Worm (Caenorhabditis elegans) whole organism, late embryonic: ENCODE measurements around the gene K10D2.5.

Experiments used
- C08G9.2 ChIP-seq: sonication (generic microtip); optimal IDR thresholded peaks from 2 replicates; lab custom pipeline; 2016; ENCODE audit warnings: mild to moderate bottlenecking, missing genetic modification characterization, moderate library complexity, missing compliant biosample characterization
- C38D4.7 ChIP-seq: fragments of 200-800 bp; sonication (Bioruptor generic); optimal IDR thresholded peaks from 2 replicates; lab custom pipeline; 2018; ENCODE audit warnings: mild to moderate bottlenecking, missing genetic modification characterization, moderate library complexity, missing compliant biosample characterization
- K09A11.1 ChIP-seq: sonication (generic microtip); optimal IDR thresholded peaks from 2 replicates; lab custom pipeline; 2017; ENCODE audit warnings: antibody characterized with exemption, mild to moderate bottlenecking, missing genetic modification characterization, missing compliant biosample characterization; ENCODE audit not compliant: insufficient read depth
- ama-1 ChIP-seq: fragments of 150-350 bp; optimal IDR thresholded peaks from 2 replicates; lab custom pipeline; 2014
- ceh-22 ChIP-seq: sonication (generic microtip); optimal IDR thresholded peaks from 2 replicates; lab custom pipeline; 2017; ENCODE audit warnings: missing biosample characterization, missing genetic modification characterization
- ceh-24 ChIP-seq: sonication (generic microtip); optimal IDR thresholded peaks from 2 replicates; lab custom pipeline; 2016; ENCODE audit warnings: mild to moderate bottlenecking, missing genetic modification characterization, missing compliant biosample characterization
- ceh-31 ChIP-seq: sonication (generic microtip); optimal IDR thresholded peaks from 2 replicates; lab custom pipeline; 2016; ENCODE audit warnings: missing genetic modification characterization, missing compliant biosample characterization
- ceh-34 ChIP-seq: sonication (generic microtip); optimal IDR thresholded peaks from 2 replicates; lab custom pipeline; 2016; ENCODE audit warnings: mild to moderate bottlenecking, missing genetic modification characterization, missing compliant biosample characterization
- ceh-45 ChIP-seq: fragments of 200-800 bp; sonication (Bioruptor generic); IDR thresholded peaks from 2 replicates; pipeline ENCODE4 v1.3.6; 2022; ENCODE audit warnings: missing genetic modification reagents, missing genetic modification characterization, missing compliant biosample characterization
- ceh-6 ChIP-seq: fragments of 200-800 bp; sonication (Bioruptor generic); optimal IDR thresholded peaks from 2 replicates; lab custom pipeline; 2018; ENCODE audit warnings: mild to moderate bottlenecking, missing genetic modification characterization, missing compliant biosample characterization
- che-1 ChIP-seq: sonication (generic microtip); optimal IDR thresholded peaks from 2 replicates; lab custom pipeline; 2016; ENCODE audit warnings: mild to moderate bottlenecking, missing genetic modification characterization, missing compliant biosample characterization
- elt-2 ChIP-seq: sonication (generic microtip); optimal IDR thresholded peaks from 2 replicates; lab custom pipeline; 2016; ENCODE audit warnings: missing genetic modification reagents, missing genetic modification characterization, missing compliant biosample characterization
- elt-4 ChIP-seq: sonication (generic microtip); optimal IDR thresholded peaks from 2 replicates; lab custom pipeline; 2016; ENCODE audit warnings: missing genetic modification characterization, missing compliant biosample characterization
- fkh-6 ChIP-seq: sonication (generic microtip); optimal IDR thresholded peaks from 2 replicates; lab custom pipeline; 2016; ENCODE audit warnings: missing genetic modification characterization, missing compliant biosample characterization
- gmeb-2 ChIP-seq: sonication (generic microtip); optimal IDR thresholded peaks from 2 replicates; lab custom pipeline; 2016; ENCODE audit warnings: missing genetic modification characterization, inconsistent platforms, missing compliant biosample characterization
- hlh-13 ChIP-seq: fragments of 200-800 bp; sonication (Bioruptor generic); optimal IDR thresholded peaks from 2 replicates; lab custom pipeline; 2018; ENCODE audit warnings: mild to moderate bottlenecking, missing genetic modification characterization, missing compliant biosample characterization
- hlh-30 ChIP-seq: sonication (generic microtip); optimal IDR thresholded peaks from 2 replicates; lab custom pipeline; 2017; ENCODE audit warnings: antibody characterized with exemption, missing genetic modification characterization, missing compliant biosample characterization; ENCODE audit not compliant: insufficient read depth
- hlh-6 ChIP-seq: sonication (generic microtip); optimal IDR thresholded peaks from 2 replicates; lab custom pipeline; 2016; ENCODE audit warnings: missing genotype, missing genetic modification characterization, missing compliant biosample characterization
- lim-6 ChIP-seq: sonication (generic microtip); optimal IDR thresholded peaks from 2 replicates; lab custom pipeline; 2016; ENCODE audit warnings: missing genetic modification characterization, missing compliant biosample characterization
- madf-2 ChIP-seq: sonication (generic microtip); optimal IDR thresholded peaks from 2 replicates; lab custom pipeline; 2017; ENCODE audit warnings: missing genetic modification characterization, missing compliant biosample characterization
- npax-4 ChIP-seq: sonication (generic microtip); optimal IDR thresholded peaks from 2 replicates; lab custom pipeline; 2016; ENCODE audit warnings: missing genetic modification characterization, missing compliant biosample characterization
- pag-3 ChIP-seq: sonication (generic microtip); optimal IDR thresholded peaks from 2 replicates; lab custom pipeline; 2016; ENCODE audit warnings: missing compliant biosample characterization, missing genetic modification characterization, borderline replicate concordance
- pha-4 ChIP-seq: fragments of 150-350 bp; optimal IDR thresholded peaks from 2 replicates; lab custom pipeline; 2018; ENCODE audit warnings: missing biosample characterization, missing genetic modification reagents, missing genetic modification characterization
- pqm-1 ChIP-seq: sonication (generic microtip); optimal IDR thresholded peaks from 2 replicates; lab custom pipeline; 2016; ENCODE audit warnings: missing genetic modification characterization, missing compliant biosample characterization
- pros-1 ChIP-seq: fragments of 150-350 bp; optimal IDR thresholded peaks from 2 replicates; lab custom pipeline; 2014; ENCODE audit warnings: missing biosample characterization, missing genetic modification reagents, missing genetic modification characterization
- sdc-2 ChIP-seq: sonication (generic microtip); optimal IDR thresholded peaks from 2 replicates; lab custom pipeline; 2016; ENCODE audit warnings: missing genotype, missing genetic modification characterization, missing compliant biosample characterization
- sox-4 ChIP-seq: sonication (generic microtip); optimal IDR thresholded peaks from 2 replicates; lab custom pipeline; 2017; ENCODE audit warnings: mild to moderate bottlenecking, missing genetic modification characterization, inconsistent platforms, missing compliant biosample characterization
- unc-3 ChIP-seq, 2 experiments: fragments of 200-800 bp in 1 of 2; sonication (Bioruptor generic) in 1 of 2; sonication (generic microtip) in 1 of 2; conservative IDR thresholded peaks in 1 of 2; optimal IDR thresholded peaks in 1 of 2; 2 replicates each; pipeline versions ENCODE4 v1.3.6 to Lab custom; 2016 to 2022; ENCODE audit warnings: missing compliant biosample characterization in 2 of 2, missing genetic modification characterization in 2 of 2, missing genetic modification reagents in 1 of 2
- unc-42 ChIP-seq: sonication (generic microtip); optimal IDR thresholded peaks from 2 replicates; lab custom pipeline; 2016; ENCODE audit warnings: missing genotype, missing genetic modification characterization, missing compliant biosample characterization
- zip-5 ChIP-seq: sonication (generic microtip); optimal IDR thresholded peaks from 2 replicates; lab custom pipeline; 2016; ENCODE audit warnings: missing genetic modification characterization, missing compliant biosample characterization
- ztf-16 ChIP-seq: sonication (generic microtip); optimal IDR thresholded peaks from 2 replicates; lab custom pipeline; 2017; ENCODE audit warnings: missing genetic modification characterization, missing compliant biosample characterization

K10D2.5 gene

DNA sequence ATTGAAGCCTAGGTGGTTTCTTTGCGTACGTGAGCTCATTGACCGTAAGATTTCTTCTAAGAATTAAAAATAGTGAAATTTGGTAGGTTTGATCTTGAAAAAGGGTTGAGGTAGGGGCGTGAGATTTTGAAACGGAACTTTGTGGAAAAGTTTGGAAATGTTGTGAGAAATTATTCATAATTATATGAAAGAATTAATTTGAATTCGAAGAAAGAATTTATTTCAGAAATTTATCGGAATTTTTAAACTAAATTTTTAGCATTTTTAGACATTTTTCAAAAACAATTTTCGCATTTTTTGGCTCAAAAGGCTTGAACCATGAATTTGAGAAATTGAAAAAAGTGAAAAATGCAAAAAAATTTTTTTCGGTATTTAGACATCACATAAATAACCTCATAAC, 41.6 kb downstream of the K10D2.5 start:
- TF ChIP-seq hlh-13 (GFP tag; lab: Kevin White, UChicago) (no peak), ceh-34 (no peak), C08G9.2 (tag; lab: Kevin White, UChicago) (no peak), ceh-6 (no peak), C38D4.7 (GFP tag; lab: Kevin White, UChicago) (no peak), zip-5 (no peak), pag-3 (no peak), unc-42 (tag; lab: Kevin White, UChicago) (no peak), pros-1 (tag; lab: Kevin White, UChicago) (no peak), ceh-45 (GFP tag; lab: Robert Waterston, UW) (no peak), npax-4 (tag; lab: Kevin White, UChicago) (no peak), ceh-24 (tag; lab: Kevin White, UChicago) (no peak), unc-3 (GFP tag; conservative IDR thresholded peaks at IDR 0.05; lab: Robert Waterston, UW) (no peak), unc-3 (tag; optimal IDR thresholded peaks at IDR 0.05; lab: Kevin White, UChicago) (no peak)
- TF ChIP-seq, all 69 proteins: peak for 0

DNA sequence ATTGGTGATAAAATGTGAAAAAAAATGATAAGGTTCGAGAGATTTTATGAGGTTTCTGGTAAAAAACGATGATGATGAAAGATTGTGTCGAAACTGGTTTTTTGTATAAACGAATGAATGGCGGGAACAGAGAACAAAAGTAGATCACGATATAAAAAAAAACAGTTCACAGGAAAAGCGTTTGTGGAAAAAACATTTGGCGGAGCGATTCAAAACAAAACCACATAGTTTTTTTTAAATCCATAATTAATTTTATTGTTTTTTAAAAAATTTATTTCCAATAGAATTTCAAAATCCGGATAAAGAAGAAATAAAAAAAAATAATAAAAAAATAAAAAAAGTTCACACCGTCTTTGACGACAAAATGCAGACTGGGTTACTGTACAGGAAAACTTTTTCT, 42.9 kb downstream of the K10D2.5 start, which contains the start of gene ZC155.4:
ZC155.4 (minus strand) TSS at position 101 of the 400 bp plus-strand sequence.
- TF ChIP-seq lim-6 (tag; lab: Kevin White, UChicago) (no peak), pha-4 (tag; lab: Kevin White, UChicago) (no peak), elt-2 (tag; lab: Kevin White, UChicago) (no peak), hlh-6 (tag; lab: Kevin White, UChicago) (no peak), madf-2 (tag; lab: Kevin White, UChicago) (no peak), che-1 (tag; lab: Kevin White, UChicago) (no peak), elt-4 (tag; lab: Kevin White, UChicago) (no peak), pros-1 (tag; lab: Kevin White, UChicago) (no peak), fkh-6 (no peak), sox-4 (tag; lab: Kevin White, UChicago) (no peak), sdc-2 (tag; lab: Kevin White, UChicago) (no peak), gmeb-2 (tag; lab: Kevin White, UChicago) (no peak), ceh-22 (tag; lab: Kevin White, UChicago) (no peak), ztf-16 (no peak)

DNA sequence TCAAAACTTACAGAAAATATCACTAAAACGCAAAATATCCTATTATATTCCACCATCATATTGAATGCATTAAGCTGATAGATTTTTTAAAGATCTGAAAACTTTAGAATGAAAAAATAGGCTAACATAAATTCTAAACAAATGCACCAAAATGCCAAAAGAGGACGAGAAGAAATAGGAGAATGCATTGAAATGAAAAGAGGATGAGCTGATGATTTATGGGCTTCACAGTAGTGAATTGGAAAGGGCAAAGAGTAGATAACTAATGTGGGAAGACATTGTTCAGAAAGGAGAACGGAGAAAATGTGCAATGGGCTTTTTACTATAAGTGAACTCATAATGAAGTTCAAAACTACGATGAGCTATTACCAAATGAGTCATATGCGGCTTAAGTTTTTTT, 45.0 kb downstream of the K10D2.5 start, which contains the start of gene cutl-19:
cutl-19 (minus strand) TSS at position 101 of the 400 bp plus-strand sequence.
- no peak for TF ChIP-seq sox-4 (tag; lab: Kevin White, UChicago)
- TF ChIP-seq pqm-1 (tag; lab: Kevin White, UChicago): no peak
- TF ChIP-seq hlh-13 (GFP tag; lab: Kevin White, UChicago): no peak
- no peak for TF ChIP-seq npax-4 (tag; lab: Kevin White, UChicago)
- TF ChIP-seq K09A11.1 (tag; lab: Kevin White, UChicago): no peak
- no peak for TF ChIP-seq ceh-31 (tag; lab: Kevin White, UChicago)

DNA sequence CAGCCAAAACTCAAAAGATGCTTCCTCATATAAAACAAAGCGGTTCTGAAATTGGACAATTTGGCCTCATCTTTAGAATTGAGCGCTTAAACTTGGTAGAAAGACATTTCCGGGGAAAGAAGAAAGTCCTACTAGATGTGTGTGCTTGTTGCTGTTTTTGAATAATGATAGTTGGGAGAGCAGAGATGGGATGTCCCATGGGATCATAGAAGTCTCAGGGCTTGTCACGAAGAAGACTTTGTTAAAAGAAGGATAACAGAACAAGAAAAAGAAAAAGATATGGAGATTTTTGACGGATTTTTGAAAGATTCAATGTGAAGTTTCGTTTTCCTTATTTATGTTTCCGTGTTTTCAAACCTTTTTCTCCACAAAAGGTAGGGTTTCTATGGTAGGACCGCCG, 46.2 kb downstream of the K10D2.5 start, which contains the start of gene ZC155.2:
ZC155.2 (plus strand) TSS at position 301 of the 400 bp plus-strand sequence.
- TF ChIP-seq npax-4 (tag; lab: Kevin White, UChicago) (no peak), hlh-13 (GFP tag; lab: Kevin White, UChicago) (no peak), ama-1 (lab: Kevin White, UChicago) (no peak), sox-4 (tag; lab: Kevin White, UChicago) (no peak), unc-3 (GFP tag; conservative IDR thresholded peaks at IDR 0.05; lab: Robert Waterston, UW) (no peak), unc-3 (tag; optimal IDR thresholded peaks at IDR 0.05; lab: Kevin White, UChicago) (peak; percentile 33), ceh-24 (tag; lab: Kevin White, UChicago) (no peak)

DNA sequence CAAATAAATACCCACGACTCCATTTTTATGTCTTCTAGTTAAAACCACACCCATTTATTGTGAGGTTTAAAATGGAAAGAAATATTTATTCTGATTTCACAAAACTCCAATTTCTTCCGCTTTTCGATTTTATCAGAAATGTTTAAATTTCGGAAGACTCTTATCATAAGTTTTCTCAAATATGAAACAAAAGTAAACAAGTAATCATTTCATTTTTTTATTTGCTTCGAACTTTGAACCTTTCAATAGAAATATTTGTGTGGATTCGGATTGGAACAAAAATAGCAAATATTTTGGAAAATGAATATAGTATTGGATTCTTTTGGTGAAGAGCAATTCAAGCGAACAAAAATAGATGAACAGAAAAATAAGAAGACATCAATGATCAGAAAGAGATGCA, 49.3 kb downstream of the K10D2.5 start:
- TF ChIP-seq hlh-30 (tag; lab: Kevin White, UChicago) (no peak), hlh-13 (GFP tag; lab: Kevin White, UChicago) (no peak)
